Worm (Caenorhabditis elegans) whole organism, L1 larva: ENCODE data around the gene ssr-2.
A peak's percentile ranks its signal among the peaks of the same experiment; 100 is the strongest.

Source experiments
- ceh-88 ChIP-seq: fragments of 200-800 bp; sonication (Bioruptor generic); IDR thresholded peaks from 2 replicates; pipeline ENCODE4 v1.3.6; 2022; ENCODE audit warnings: missing genetic modification characterization, missing compliant biosample characterization
- elt-3 ChIP-seq, 6 experiments: fragments of 150-350 bp in 1 of 6; sonication (generic microtip); optimal IDR thresholded peaks; 2 replicates each; lab custom pipeline; 2017 to 2018; ENCODE audit warnings: missing biosample characterization in 6 of 6, missing genetic modification characterization in 6 of 6, inconsistent platforms in 1 of 6
- grh-1 ChIP-seq: fragments of 200-800 bp; sonication (Bioruptor generic); IDR thresholded peaks from 2 replicates; pipeline ENCODE4 v1.3.6; 2022; ENCODE audit warnings: missing genetic modification reagents, missing genetic modification characterization, missing compliant biosample characterization
- isw-1 ChIP-seq: fragments of 200-800 bp; sonication (Bioruptor generic); IDR thresholded peaks from 2 replicates; pipeline ENCODE4 v1.3.6; 2022; ENCODE audit warnings: missing genetic modification characterization, missing compliant biosample characterization
- mdl-1 ChIP-seq, 2 experiments: fragments of 150-350 bp; optimal IDR thresholded peaks; 2 replicates each; lab custom pipeline; 2014 to 2017; ENCODE audit warnings: missing biosample characterization in 2 of 2, missing genetic modification characterization in 2 of 2, inconsistent platforms in 1 of 2
- nhr-28 ChIP-seq: fragments of 150-350 bp; optimal IDR thresholded peaks from 2 replicates; lab custom pipeline; 2014; ENCODE audit warnings: missing biosample characterization, missing genetic modification characterization
- snpc-4 ChIP-seq: fragments of 150-350 bp; optimal IDR thresholded peaks from 2 replicates; lab custom pipeline; 2014; ENCODE audit warnings: missing biosample characterization, missing genetic modification characterization
- sox-4 ChIP-seq: sonication (generic microtip); optimal IDR thresholded peaks from 2 replicates; lab custom pipeline; 2016; ENCODE audit warnings: missing genetic modification characterization, missing compliant biosample characterization
- unc-62 ChIP-seq: fragments of 150-350 bp; optimal IDR thresholded peaks from 2 replicates; lab custom pipeline; 2014; ENCODE audit warnings: missing biosample characterization, missing genetic modification reagents, missing genetic modification characterization
- zag-1 ChIP-seq: fragments of 150-350 bp; optimal IDR thresholded peaks from 2 replicates; lab custom pipeline; 2014; ENCODE audit warnings: missing biosample characterization, missing genetic modification characterization

DNA sequence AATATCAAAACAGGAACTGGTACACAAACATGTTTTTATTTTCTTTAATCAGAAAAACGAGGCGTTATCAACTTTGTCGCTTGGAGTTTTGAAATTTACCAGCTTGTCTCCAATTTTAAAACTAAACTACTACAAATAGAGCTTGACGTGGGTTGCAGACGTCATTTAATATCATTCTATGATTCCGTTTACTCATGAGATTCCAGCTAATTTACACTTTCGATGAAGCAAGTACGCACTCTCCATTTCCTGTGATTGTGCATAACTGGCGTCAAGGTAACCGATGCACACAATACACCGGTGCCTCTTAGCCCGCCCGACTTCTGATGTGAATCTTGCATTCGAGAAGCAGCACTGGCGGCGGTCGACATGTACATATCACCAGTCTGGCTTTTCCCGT lies 8.7 kb downstream of the ssr-2 start:
- no peak for TF ChIP-seq grh-1 (GFP tag; lab: Robert Waterston, UW)
- TF ChIP-seq sox-4 (tag; lab: Kevin White, UChicago): peak; percentile 62
- no peak for TF ChIP-seq elt-3 (tag; optimal IDR thresholded peaks at IDR 0.05; lab: Kevin White, UChicago)
- TF ChIP-seq isw-1: no peak
- TF ChIP-seq unc-62: no peak
- no peak for TF ChIP-seq nhr-28
- TF ChIP-seq zag-1 (tag; lab: Kevin White, UChicago): no peak
- TF ChIP-seq snpc-4: no peak
- TF ChIP-seq ceh-88 (GFP tag; lab: Robert Waterston, UW): no peak
- no peak for TF ChIP-seq mdl-1 (tag; optimal IDR thresholded peaks at IDR 0.05; lab: Kevin White, UChicago)
